Fruit fly (Drosophila melanogaster) whole organism, embryonic: Measurements from ENCODE around the gene CG7506.
A peak's percentile ranks its signal among the peaks of the same experiment; 100 is the strongest.

ENCODE experiments used
- Atf-2 ChIP-seq: fragments of 200-800 bp; sonication (Bioruptor generic); optimal IDR thresholded peaks from 2 replicates; lab custom pipeline; 2016; ENCODE audit warnings: missing biosample characterization, missing genetic modification characterization
- B-H1 ChIP-seq: fragments of 200-800 bp; sonication (Bioruptor generic); IDR thresholded peaks from 3 replicates; pipeline ENCODE4 v1.3.6; 2022; ENCODE audit warnings: missing biosample characterization, missing genetic modification characterization
- CG10431 ChIP-seq: fragments of 200-800 bp; sonication (Bioruptor generic); optimal IDR thresholded peaks from 3 replicates; lab custom pipeline; 2018; ENCODE audit warnings: missing biosample characterization, mild to moderate bottlenecking, missing genetic modification characterization
- CG10959 ChIP-seq: fragments of 200-800 bp; sonication (Bioruptor generic); IDR thresholded peaks from 2 replicates; pipeline ENCODE4 v1.3.6; 2022; ENCODE audit warnings: missing biosample characterization, missing genetic modification characterization
- CG11085 ChIP-seq: fragments of 200-800 bp; sonication (Bioruptor generic); IDR thresholded peaks from 2 replicates; pipeline ENCODE4 v1.3.6; 2022; ENCODE audit warnings: missing biosample characterization, missing genetic modification characterization
- CG12659 ChIP-seq: fragments of 200-800 bp; sonication (Bioruptor generic); optimal IDR thresholded peaks from 3 replicates; lab custom pipeline; 2017; ENCODE audit warnings: mild to moderate bottlenecking, missing biosample characterization, missing genetic modification reagents, missing genetic modification characterization
- CG12744 ChIP-seq: fragments of 200-800 bp; sonication (Bioruptor generic); optimal IDR thresholded peaks from 2 replicates; lab custom pipeline; 2016; ENCODE audit warnings: missing biosample characterization, missing genetic modification characterization
- CG17186 ChIP-seq: fragments of 200-800 bp; sonication (Bioruptor generic); optimal IDR thresholded peaks from 3 replicates; lab custom pipeline; 2017; ENCODE audit warnings: missing biosample characterization, missing genetic modification reagents, missing genetic modification characterization
- CG2120 ChIP-seq: fragments of 200-800 bp; sonication (Bioruptor generic); optimal IDR thresholded peaks from 3 replicates; lab custom pipeline; 2016; ENCODE audit warnings: missing biosample characterization, missing genetic modification characterization
- CG32532 ChIP-seq: fragments of 200-800 bp; sonication (Bioruptor generic); IDR thresholded peaks from 2 replicates; pipeline ENCODE4 v1.3.6; 2022; ENCODE audit warnings: missing biosample characterization, missing genetic modification characterization
- CG43689 ChIP-seq: fragments of 200-800 bp; sonication (Bioruptor generic); IDR thresholded peaks from 2 replicates; pipeline ENCODE4 v1.3.6; 2022; ENCODE audit warnings: missing biosample characterization, missing genetic modification characterization
- CG7271 ChIP-seq: fragments of 200-800 bp; sonication (Bioruptor generic); optimal IDR thresholded peaks from 2 replicates; lab custom pipeline; 2018; ENCODE audit warnings: missing biosample characterization, mild to moderate bottlenecking, missing genetic modification characterization, moderate library complexity
- CG9797 ChIP-seq: fragments of 200-800 bp; sonication (Bioruptor generic); optimal IDR thresholded peaks from 3 replicates; lab custom pipeline; 2018; ENCODE audit warnings: missing biosample characterization, mild to moderate bottlenecking, missing genetic modification characterization
- Chrac-16 ChIP-seq: fragments of 200-800 bp; sonication (Bioruptor generic); optimal IDR thresholded peaks from 3 replicates; lab custom pipeline; 2016; ENCODE audit warnings: missing biosample characterization, missing genetic modification characterization
- CrebB ChIP-seq: fragments of 200-800 bp; sonication (Bioruptor generic); optimal IDR thresholded peaks from 3 replicates; lab custom pipeline; 2018; ENCODE audit warnings: missing biosample characterization, mild to moderate bottlenecking, missing genetic modification characterization
- Dref ChIP-seq: fragments of 200-800 bp; sonication (Bioruptor generic); IDR thresholded peaks from 2 replicates; pipeline ENCODE4 v1.3.6; 2022; ENCODE audit warnings: missing biosample characterization, missing genetic modification characterization
- Elba2 ChIP-seq: fragments of 200-800 bp; sonication (Bioruptor generic); optimal IDR thresholded peaks from 3 replicates; lab custom pipeline; 2016; ENCODE audit warnings: missing biosample characterization, missing genetic modification characterization
- Ets97D ChIP-seq: fragments of 200-800 bp; sonication (Bioruptor generic); optimal IDR thresholded peaks from 3 replicates; lab custom pipeline; 2016; ENCODE audit warnings: missing biosample characterization, missing genetic modification characterization
- Gug ChIP-seq: fragments of 200-800 bp; sonication (Bioruptor generic); IDR thresholded peaks from 4 replicates; pipeline ENCODE4 v1.3.6; 2022; ENCODE audit warnings: missing biosample characterization, missing genetic modification characterization
- HLHmδ ChIP-seq: fragments of 200-800 bp; sonication (Bioruptor generic); optimal IDR thresholded peaks from 2 replicates; lab custom pipeline; 2018; ENCODE audit warnings: missing biosample characterization, mild to moderate bottlenecking, missing genetic modification characterization, moderate library complexity
- Lpt ChIP-seq: fragments of >200 bp; optimal IDR thresholded peaks from 2 replicates; lab custom pipeline; 2018; ENCODE audit warnings: missing biosample characterization, missing genetic modification characterization
- MBD-R2 ChIP-seq: fragments of 200-800 bp; sonication (Bioruptor generic); IDR thresholded peaks from 2 replicates; pipeline ENCODE4 v1.3.6; 2022; ENCODE audit warnings: missing biosample characterization, missing genetic modification characterization
- Mad ChIP-seq: fragments of 200-800 bp; sonication (Bioruptor generic); optimal IDR thresholded peaks from 2 replicates; lab custom pipeline; 2016; ENCODE audit warnings: missing biosample characterization, missing genetic modification characterization
- Nf-YA ChIP-seq: fragments of 200-800 bp; sonication (Bioruptor generic); IDR thresholded peaks from 2 replicates; pipeline ENCODE4 v1.3.6; 2022; ENCODE audit warnings: missing biosample characterization, missing genetic modification characterization
- Sox102F ChIP-seq: fragments of 200-800 bp; sonication (Bioruptor generic); optimal IDR thresholded peaks from 2 replicates; lab custom pipeline; 2018; ENCODE audit warnings: missing biosample characterization, mild to moderate bottlenecking, missing genetic modification characterization, moderate library complexity
- bcd ChIP-seq: fragments of 200-800 bp; sonication (Bioruptor generic); optimal IDR thresholded peaks from 2 replicates; lab custom pipeline; 2017; ENCODE audit warnings: missing biosample characterization, mild to moderate bottlenecking, missing genetic modification characterization
- cato ChIP-seq: fragments of 200-800 bp; sonication (Bioruptor generic); optimal IDR thresholded peaks from 2 replicates; lab custom pipeline; 2016; ENCODE audit warnings: missing biosample characterization, missing genetic modification characterization, borderline replicate concordance
- caup ChIP-seq: fragments of 200-800 bp; sonication (Bioruptor generic); optimal IDR thresholded peaks from 3 replicates; lab custom pipeline; 2017; ENCODE audit warnings: missing biosample characterization, mild to moderate bottlenecking, missing genetic modification characterization, moderate library complexity; ENCODE audit not compliant: severe bottlenecking
- chinmo ChIP-seq: fragments of 200-800 bp; sonication (Bioruptor generic); IDR thresholded peaks from 4 replicates; pipeline ENCODE4 v1.3.6; 2022; ENCODE audit warnings: missing biosample characterization, missing genetic modification characterization; ENCODE audit not compliant: partially characterized antibody
- crol ChIP-seq: fragments of 200-800 bp; sonication (Bioruptor generic); IDR thresholded peaks from 2 replicates; pipeline ENCODE4 v1.3.6; 2022; ENCODE audit warnings: missing biosample characterization, missing genetic modification characterization
- crp ChIP-seq, 2 experiments: fragments of 200-800 bp; sonication (Bioruptor generic); optimal IDR thresholded peaks; 2 replicates in 1 of 2; 3 replicates in 1 of 2; lab custom pipeline; 2017; ENCODE audit warnings: missing biosample characterization in 2 of 2, missing genetic modification characterization in 2 of 2, mild to moderate bottlenecking in 1 of 2, moderate library complexity in 1 of 2
- disco-r ChIP-seq: fragments of 200-800 bp; sonication (Bioruptor generic); optimal IDR thresholded peaks from 2 replicates; lab custom pipeline; 2016; ENCODE audit warnings: missing biosample characterization, missing genetic modification characterization
- fd102C ChIP-seq: fragments of 200-800 bp; sonication (Bioruptor generic); optimal IDR thresholded peaks from 2 replicates; lab custom pipeline; 2018; ENCODE audit warnings: missing biosample characterization, mild to moderate bottlenecking, missing genetic modification characterization, moderate library complexity
- fd96Cb ChIP-seq: fragments of 200-800 bp; sonication (Bioruptor generic); optimal IDR thresholded peaks from 2 replicates; lab custom pipeline; 2018; ENCODE audit warnings: missing biosample characterization, mild to moderate bottlenecking, missing genetic modification characterization, moderate library complexity
- fru ChIP-seq: fragments of >200 bp; optimal IDR thresholded peaks from 2 replicates; lab custom pipeline; 2017
- ftz-f1 ChIP-seq: fragments of 200-800 bp; sonication (Bioruptor generic); optimal IDR thresholded peaks from 2 replicates; lab custom pipeline; 2016; ENCODE audit warnings: missing biosample characterization, missing genetic modification characterization
- gsb-n ChIP-seq: fragments of 200-800 bp; sonication (Bioruptor generic); optimal IDR thresholded peaks from 3 replicates; lab custom pipeline; 2018; ENCODE audit warnings: missing biosample characterization, mild to moderate bottlenecking, missing genetic modification characterization
- her ChIP-seq: fragments of 200-800 bp; sonication (Bioruptor generic); optimal IDR thresholded peaks from 2 replicates; lab custom pipeline; 2016; ENCODE audit warnings: missing biosample characterization, missing genetic modification characterization
- lilli ChIP-seq: fragments of 200-800 bp; sonication (Bioruptor generic); optimal IDR thresholded peaks from 3 replicates; lab custom pipeline; 2016; ENCODE audit warnings: missing biosample characterization, missing genetic modification characterization
- otp ChIP-seq: fragments of 200-800 bp; sonication (Bioruptor generic); IDR thresholded peaks from 3 replicates; pipeline ENCODE4, ENCODE4 v1.3.6; 2022; ENCODE audit warnings: missing biosample characterization, missing genetic modification characterization
- pb ChIP-seq: fragments of 200-800 bp; sonication (Bioruptor generic); optimal IDR thresholded peaks from 3 replicates; lab custom pipeline; 2016; ENCODE audit warnings: missing biosample characterization, missing genetic modification characterization
- peb ChIP-seq: fragments of 200-800 bp; sonication (Bioruptor generic); IDR thresholded peaks from 2 replicates; pipeline ENCODE4 v1.3.6; 2022; ENCODE audit warnings: missing biosample characterization, missing genetic modification characterization
- pzg ChIP-seq: fragments of 200-800 bp; sonication (Bioruptor generic); optimal IDR thresholded peaks from 3 replicates; lab custom pipeline; 2018; ENCODE audit warnings: missing biosample characterization, mild to moderate bottlenecking, missing genetic modification characterization, moderate library complexity
- salm ChIP-seq: fragments of 200-800 bp; sonication (Bioruptor generic); optimal IDR thresholded peaks from 2 replicates; lab custom pipeline; 2018; ENCODE audit warnings: missing biosample characterization, mild to moderate bottlenecking, missing genetic modification characterization
- sisA ChIP-seq: fragments of 200-800 bp; sonication (Bioruptor generic); IDR thresholded peaks from 2 replicates; pipeline ENCODE4 v1.3.6; 2022; ENCODE audit warnings: missing biosample characterization, missing genetic modification characterization
- sob ChIP-seq: fragments of 200-800 bp; sonication (Bioruptor generic); IDR thresholded peaks from 2 replicates; pipeline ENCODE4 v1.3.6; 2022; ENCODE audit warnings: missing biosample characterization, missing genetic modification characterization
- stwl ChIP-seq: fragments of 200-800 bp; sonication (Bioruptor generic); optimal IDR thresholded peaks from 3 replicates; lab custom pipeline; 2018; ENCODE audit warnings: missing biosample characterization, mild to moderate bottlenecking, missing genetic modification characterization, moderate library complexity
- tup ChIP-seq: fragments of 200-800 bp; sonication (Bioruptor generic); optimal IDR thresholded peaks from 2 replicates; lab custom pipeline; 2016; ENCODE audit warnings: missing biosample characterization, mild to moderate bottlenecking, missing genetic modification characterization, moderate library complexity
- tx ChIP-seq: fragments of 200-800 bp; sonication (Bioruptor generic); optimal IDR thresholded peaks from 2 replicates; lab custom pipeline; 2016; ENCODE audit warnings: missing biosample characterization, missing genetic modification characterization
- vvl ChIP-seq: fragments of 200-800 bp; sonication (Bioruptor generic); IDR thresholded peaks from 2 replicates; pipeline ENCODE4 v1.3.6; 2022; ENCODE audit warnings: missing biosample characterization, missing genetic modification characterization
- zf30C ChIP-seq: fragments of 200-800 bp; sonication (Bioruptor generic); optimal IDR thresholded peaks from 3 replicates; lab custom pipeline; 2018; ENCODE audit warnings: missing biosample characterization, mild to moderate bottlenecking, missing genetic modification characterization

CG7506 gene

DNA sequence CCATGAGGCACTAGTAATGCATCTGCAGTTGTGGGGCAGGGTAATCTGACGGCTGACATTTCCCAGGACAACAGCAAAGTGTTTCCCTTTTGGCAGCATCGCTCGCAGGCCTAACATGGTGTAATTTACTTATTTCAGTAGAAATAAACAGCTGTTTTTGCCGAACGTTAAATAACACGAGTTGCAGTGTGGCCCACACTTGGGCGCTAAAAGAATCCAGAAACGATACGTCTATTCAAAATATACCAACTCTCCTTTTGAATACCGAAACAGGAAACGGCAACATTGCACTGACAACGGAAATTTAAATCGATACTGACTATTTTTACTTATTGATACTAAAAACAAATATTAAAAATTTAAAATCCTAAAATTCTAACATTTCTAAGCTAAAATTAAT, at the start of gene CG7506 (continued):
- TF ChIP-seq disco-r, result no peak
- no peak for TF ChIP-seq peb (GFP tag; lab: Robert Waterston, UW)
- TF ChIP-seq Lpt (GFP tag; lab: Kevin White, UChicago), result no peak
- peak in 1 of 2 experiments; percentile 81 for TF ChIP-seq crp (GFP tag; optimal IDR thresholded peaks at IDR 0.05; lab: Kevin White, UChicago)
- peak; percentile 1 for TF ChIP-seq caup (GFP tag; lab: Kevin White, UChicago)
- no peak for TF ChIP-seq CG11085 (GFP tag; lab: Robert Waterston, UW)
- TF ChIP-seq tx (GFP tag; lab: Kevin White, UChicago), result no peak
- no peak for TF ChIP-seq Gug (GFP tag; lab: Robert Waterston, UW)
- TF ChIP-seq ftz-f1 (GFP tag; lab: Kevin White, UChicago), result no peak
- TF ChIP-seq CrebB, result no peak
- peak; percentile 4 for TF ChIP-seq CG17186 (GFP tag; lab: Kevin White, UChicago)
- no peak for TF ChIP-seq Atf-2
- TF ChIP-seq CG2120, result no peak
- TF ChIP-seq tup (GFP tag; lab: Kevin White, UChicago), result no peak
- TF ChIP-seq Sox102F (GFP tag; lab: Kevin White, UChicago), result no peak
- TF ChIP-seq CG7271 (tag; lab: Kevin White, UChicago), result no peak
- TF ChIP-seq Dref, result no peak
- peak; percentile 60 for TF ChIP-seq CG9797 (GFP tag; lab: Kevin White, UChicago)
- no peak for TF ChIP-seq pb
- TF ChIP-seq salm (tag; lab: Kevin White, UChicago), result no peak
- TF ChIP-seq bcd (GFP tag; lab: Kevin White, UChicago), result peak; percentile 10
- TF ChIP-seq HLHmδ (GFP tag; lab: Kevin White, UChicago), result no peak
- TF ChIP-seq Ets97D, result peak; percentile 96

DNA sequence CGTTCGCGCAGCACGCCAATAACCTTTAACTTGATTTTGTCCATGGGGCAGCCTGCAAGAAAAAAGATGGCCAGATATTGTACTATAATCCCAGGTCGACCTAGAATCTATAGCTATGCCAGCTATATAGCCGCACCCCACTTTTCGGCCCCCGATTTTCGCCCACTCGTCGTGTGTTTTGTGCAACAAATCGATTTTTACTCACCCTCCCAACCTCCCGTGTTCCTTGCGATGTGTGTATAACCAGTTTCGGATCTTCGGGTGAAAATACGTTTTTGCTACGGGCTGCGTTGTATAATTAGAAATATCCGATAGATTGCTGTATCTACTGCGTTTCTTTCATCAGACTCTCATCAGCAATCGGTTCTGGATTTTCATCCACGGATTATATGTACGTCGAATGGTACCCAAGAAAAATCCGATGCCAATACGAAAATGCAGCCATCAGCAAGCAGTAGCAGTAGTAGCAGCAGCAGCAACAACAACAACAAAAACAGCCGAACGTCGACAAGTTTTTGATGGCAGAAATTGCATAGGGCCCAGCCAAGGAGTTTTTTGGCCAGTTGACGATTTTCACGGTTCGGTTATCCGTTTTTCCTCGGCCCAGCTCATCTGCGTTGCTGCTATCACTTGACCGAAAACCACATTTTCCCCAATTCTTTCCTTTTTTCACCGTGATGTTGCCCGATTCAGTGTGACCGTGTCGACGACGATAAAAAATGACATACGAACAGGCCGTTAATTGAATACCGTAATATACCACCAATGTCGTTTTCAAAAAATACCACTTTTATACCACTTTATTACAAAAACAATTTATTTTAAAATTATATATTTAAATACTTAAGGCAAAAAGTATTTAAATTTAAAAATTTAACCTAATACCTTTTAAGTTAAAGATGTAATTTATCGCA, 12.9 kb upstream of the CG7506 start, which contains the start of gene CG7492:
Gene CG7492 (minus strand): TSS at position 705 of the 914 bp plus-strand sequence.
- TF ChIP-seq Mad (GFP tag; lab: Kevin White, UChicago), result no peak
- TF ChIP-seq cato (GFP tag; lab: Kevin White, UChicago), result no peak
- TF ChIP-seq fd102C, result no peak
- TF ChIP-seq CG10959 (GFP tag; lab: Robert Waterston, UW), result no peak
- no peak for TF ChIP-seq zf30C (GFP tag; lab: Kevin White, UChicago)
- TF ChIP-seq Nf-YA (GFP tag; lab: Robert Waterston, UW), result no peak
- TF ChIP-seq sisA (GFP tag; lab: Robert Waterston, UW), result no peak
- no peak for TF ChIP-seq CG12744 (GFP tag; lab: Kevin White, UChicago)
- TF ChIP-seq CG10431 (GFP tag; lab: Kevin White, UChicago), result no peak
- peak; percentile 38 for TF ChIP-seq MBD-R2
- no peak for TF ChIP-seq fd96Cb (tag; lab: Kevin White, UChicago)
- TF ChIP-seq Elba2, result peak; percentile 94
- TF ChIP-seq gsb-n (tag; lab: Kevin White, UChicago), result no peak
- no peak for TF ChIP-seq crol (GFP tag; lab: Robert Waterston, UW)
- no peak for TF ChIP-seq CG12659
- TF ChIP-seq stwl (tag; lab: Kevin White, UChicago), result peak; percentile 70
- TF ChIP-seq chinmo, result 0 out of 4 replicates have a peak, but pooled peaks have one; percentile 71
- TF ChIP-seq fru, result no peak
- TF ChIP-seq CG43689 (GFP tag; lab: Robert Waterston, UW), result no peak
- no peak for TF ChIP-seq Chrac-16 (GFP tag; lab: Kevin White, UChicago)
- TF ChIP-seq vvl (GFP tag; lab: Robert Waterston, UW), result no peak
- TF ChIP-seq her (GFP tag; lab: Kevin White, UChicago), result no peak
- no peak for TF ChIP-seq otp (GFP tag; lab: Robert Waterston, UW)
- TF ChIP-seq B-H1 (GFP tag; lab: Robert Waterston, UW), result no peak
- TF ChIP-seq sob, result no peak
- TF ChIP-seq CG32532, result no peak
- TF ChIP-seq lilli (GFP tag; lab: Kevin White, UChicago), result no peak
- peak; percentile 30 for TF ChIP-seq pzg (GFP tag; lab: Kevin White, UChicago)
